Worm (Caenorhabditis elegans): ENCODE data around the gene T04A8.8.
A peak's percentile ranks its signal among the peaks of the same experiment; 100 is the strongest.

T04A8.8 gene

ce11 chrIII:4689595-4689994 lies 4.2 kb upstream of the T04A8.8 start (continued):
- TF ChIP-seq Y79H2A.3 (GFP tag; conservative IDR thresholded peaks at IDR 0.05) (0 out of 2 replicates have a peak, but pooled peaks have one; percentile 44), C06A6.2 (GFP tag; conservative IDR thresholded peaks at IDR 0.05) (no peak), egrh-3 (GFP tag; IDR thresholded peaks at IDR 0.05) (peak; percentile 28; the same call in 1 of the 2 replicates), efl-1 (GFP tag; optimal IDR thresholded peaks at IDR 0.05) (peak; percentile 40), tlf-1 (GFP tag; optimal IDR thresholded peaks at IDR 0.05) (peak; percentile 71), F10E7.11 (tag; optimal IDR thresholded peaks at IDR 0.05) (peak; percentile 62), hlh-26 (GFP tag; conservative IDR thresholded peaks at IDR 0.05) (no peak), ztf-25 (GFP tag; IDR thresholded peaks at IDR 0.05) (peak; percentile 88; the same call in 1 of the 2 replicates), lin-35 (GFP tag; optimal IDR thresholded peaks at IDR 0.05) (peak in 1 of 3 experiments; percentile 75), F49E8.2 (tag; optimal IDR thresholded peaks at IDR 0.05; ENCODE audit: insufficient read depth) (peak; percentile 90), sea-2 (GFP tag; IDR thresholded peaks at IDR 0.05) (no peak), lag-1 (GFP tag; IDR thresholded peaks at IDR 0.05) (no peak), gei-17 (GFP tag; optimal IDR thresholded peaks at IDR 0.05) (peak; percentile 29), Y53F4B.3 (GFP tag; IDR thresholded peaks at IDR 0.05) (peak; percentile 74; the same call in 1 of the 2 replicates), mel-28 (tag; optimal IDR thresholded peaks at IDR 0.05; ENCODE audit: borderline replicate concordance) (no peak), T26A5.8 (tag; optimal IDR thresholded peaks at IDR 0.05) (peak; percentile 79), B0019.2 (GFP tag; conservative IDR thresholded peaks at IDR 0.05) (peak; percentile 62; the same call in 1 of the 2 replicates), F55B11.4 (tag; optimal IDR thresholded peaks at IDR 0.05; ENCODE audit: borderline replicate concordance, insufficient read depth) (no peak), die-1 (tag; optimal IDR thresholded peaks at IDR 0.05) (peak; percentile 95), B0261.1 (tag; optimal IDR thresholded peaks at IDR 0.05) (peak; percentile 94), nhr-27 (tag; optimal IDR thresholded peaks at IDR 0.05) (no peak), lin-26 (GFP tag; IDR thresholded peaks at IDR 0.05) (peak; percentile 97), F52B5.7 (tag; optimal IDR thresholded peaks at IDR 0.05) (peak; percentile 91), rpc-1 (optimal IDR thresholded peaks at IDR 0.05) (peak; percentile 91), rpc-1 (tag; optimal IDR thresholded peaks at IDR 0.05) (peak; percentile 100), unc-62 (GFP tag; optimal IDR thresholded peaks at IDR 0.05) (peak; percentile 26), D2030.7 (GFP tag; IDR thresholded peaks at IDR 0.05) (peak; percentile 86), pha-4 (tag; optimal IDR thresholded peaks at IDR 0.05) (peak; percentile 47), ccch-3 (GFP tag; optimal IDR thresholded peaks at IDR 0.05) (peak; percentile 85), mxl-1 (tag; optimal IDR thresholded peaks at IDR 0.05) (peak; percentile 92), B0035.1 (tag; optimal IDR thresholded peaks at IDR 0.05) (peak; percentile 17), akir-1 (GFP tag; optimal IDR thresholded peaks at IDR 0.05) (peak; percentile 44), ceh-79 (tag; optimal IDR thresholded peaks at IDR 0.05) (peak; percentile 64), ets-4 (GFP tag; optimal IDR thresholded peaks at IDR 0.05) (peak; percentile 77), nfya-2 (GFP tag; IDR thresholded peaks at IDR 0.05) (no peak), tbx-9 (tag; optimal IDR thresholded peaks at IDR 0.05; ENCODE audit: borderline replicate concordance) (peak; percentile 45), F33H1.4 (GFP tag; IDR thresholded peaks at IDR 0.05) (peak; percentile 57), ceh-91 (GFP tag; IDR thresholded peaks at IDR 0.05) (0 out of 2 replicates have a peak, but pooled peaks have one; percentile 26), madf-8 (GFP tag; conservative IDR thresholded peaks at IDR 0.05) (peak; percentile 41; the same call in 1 of the 2 replicates), athp-1 (tag; optimal IDR thresholded peaks at IDR 0.05) (peak; percentile 94), pbrm-1 (GFP tag; IDR thresholded peaks at IDR 0.05) (peak; percentile 66), ztf-6 (GFP tag; IDR thresholded peaks at IDR 0.05) (no peak), nhr-80 (tag; optimal IDR thresholded peaks at IDR 0.05) (peak; percentile 70), T07F8.4 (tag; optimal IDR thresholded peaks at IDR 0.05) (peak; percentile 87), atf-7 (tag; optimal IDR thresholded peaks at IDR 0.05) (peak; percentile 69), bed-1 (GFP tag; IDR thresholded peaks at IDR 0.05) (no peak), dpff-1 (tag; optimal IDR thresholded peaks at IDR 0.05) (no peak), Y53G8AR.9 (GFP tag; conservative IDR thresholded peaks at IDR 0.05) (peak; percentile 77), F57A8.1 (GFP tag; optimal IDR thresholded peaks at IDR 0.05) (peak; percentile 74)

Data from whole organism, young adult.